Worm (Caenorhabditis elegans) whole organism, L2 larva: Measurements from ENCODE around the gene T16H12.13.

Experiments
- C34F6.9 ChIP-seq: fragments of 150-350 bp; optimal IDR thresholded peaks from 2 replicates; lab custom pipeline; 2014; ENCODE audit warnings: missing biosample characterization, missing genetic modification characterization
- F13H6.1 ChIP-seq: sonication (generic microtip); optimal IDR thresholded peaks from 2 replicates; lab custom pipeline; 2016; ENCODE audit warnings: missing genetic modification characterization, missing compliant biosample characterization
- Y55F3AM.14 ChIP-seq: fragments of 200-800 bp; sonication (Bioruptor generic); optimal IDR thresholded peaks from 2 replicates; lab custom pipeline; 2018; ENCODE audit warnings: mild to moderate bottlenecking, missing genetic modification characterization, missing compliant biosample characterization
- ZK546.5 ChIP-seq: sonication (generic microtip); optimal IDR thresholded peaks from 2 replicates; lab custom pipeline; 2017; ENCODE audit warnings: missing biosample characterization, missing genetic modification characterization
- alr-1 ChIP-seq: fragments of 150-350 bp; optimal IDR thresholded peaks from 2 replicates; lab custom pipeline; 2014; ENCODE audit warnings: missing biosample characterization, missing genetic modification characterization
- aly-2 ChIP-seq: fragments of 150-350 bp; optimal IDR thresholded peaks from 2 replicates; lab custom pipeline; 2014; ENCODE audit warnings: missing biosample characterization, missing genetic modification characterization
- ama-1 ChIP-seq: fragments of 150-350 bp; optimal IDR thresholded peaks from 2 replicates; lab custom pipeline; 2018; ENCODE audit warnings: inconsistent platforms
- blmp-1 ChIP-seq: sonication (generic microtip); optimal IDR thresholded peaks from 2 replicates; lab custom pipeline; 2017; ENCODE audit warnings: missing genetic modification characterization, mild to moderate bottlenecking, missing compliant biosample characterization, antibody characterized with exemption, moderate library complexity; ENCODE audit not compliant: insufficient read depth
- ceh-16 ChIP-seq: fragments of 150-350 bp; optimal IDR thresholded peaks from 2 replicates; lab custom pipeline; 2014; ENCODE audit warnings: missing biosample characterization, missing genetic modification characterization
- dmd-4 ChIP-seq: sonication (generic microtip); optimal IDR thresholded peaks from 2 replicates; lab custom pipeline; 2017; ENCODE audit warnings: missing biosample characterization, missing genetic modification characterization
- egl-27 ChIP-seq: sonication (generic microtip); optimal IDR thresholded peaks from 3 replicates; lab custom pipeline; 2017; ENCODE audit warnings: missing biosample characterization, missing genetic modification reagents, missing genetic modification characterization
- elt-1 ChIP-seq: fragments of 150-350 bp; optimal IDR thresholded peaks from 2 replicates; lab custom pipeline; 2014; ENCODE audit warnings: missing biosample characterization, missing genetic modification characterization
- elt-3 ChIP-seq: sonication (generic microtip); optimal IDR thresholded peaks from 2 replicates; lab custom pipeline; 2017; ENCODE audit warnings: missing biosample characterization, missing genetic modification characterization
- fos-1 ChIP-seq: fragments of 150-350 bp; optimal IDR thresholded peaks from 2 replicates; lab custom pipeline; 2014; ENCODE audit warnings: missing biosample characterization, missing genetic modification characterization
- lin-39 ChIP-seq: fragments of 150-350 bp; optimal IDR thresholded peaks from 2 replicates; lab custom pipeline; 2014; ENCODE audit warnings: missing biosample characterization, missing genetic modification reagents, missing genetic modification characterization
- lsy-2 ChIP-seq, 2 experiments: fragments of 150-350 bp in 1 of 2; sonication (generic microtip) in 1 of 2; optimal IDR thresholded peaks; 2 replicates each; lab custom pipeline; 2014 to 2017; ENCODE audit warnings: missing biosample characterization in 2 of 2, missing genetic modification characterization in 2 of 2
- mdl-1 ChIP-seq, 2 experiments: fragments of 150-350 bp in 1 of 2; sonication (generic microtip) in 1 of 2; optimal IDR thresholded peaks; 2 replicates each; lab custom pipeline; 2017; ENCODE audit warnings: missing biosample characterization in 2 of 2, missing genetic modification characterization in 2 of 2
- nhr-11 ChIP-seq: fragments of 150-350 bp; optimal IDR thresholded peaks from 2 replicates; lab custom pipeline; 2014; ENCODE audit warnings: missing biosample characterization, missing genetic modification characterization
- nhr-12 ChIP-seq: fragments of 150-350 bp; optimal IDR thresholded peaks from 2 replicates; lab custom pipeline; 2014; ENCODE audit warnings: missing biosample characterization, missing genetic modification characterization
- nhr-129 ChIP-seq: fragments of 150-350 bp; optimal IDR thresholded peaks from 2 replicates; lab custom pipeline; 2014; ENCODE audit warnings: missing biosample characterization, missing genetic modification characterization
- nhr-21 ChIP-seq: fragments of 150-350 bp; optimal IDR thresholded peaks from 2 replicates; lab custom pipeline; 2014; ENCODE audit warnings: missing biosample characterization, missing genetic modification characterization
- nhr-25 ChIP-seq: fragments of 150-350 bp; sonication (generic microtip); optimal IDR thresholded peaks from 3 replicates; lab custom pipeline; 2014; ENCODE audit warnings: missing biosample characterization, missing genetic modification characterization
- nhr-77 ChIP-seq: fragments of 150-350 bp; optimal IDR thresholded peaks from 2 replicates; lab custom pipeline; 2014; ENCODE audit warnings: missing biosample characterization, missing genetic modification characterization
- peb-1 ChIP-seq: fragments of 150-350 bp; optimal IDR thresholded peaks from 2 replicates; lab custom pipeline; 2014; ENCODE audit warnings: missing biosample characterization, missing genetic modification characterization
- sem-4 ChIP-seq: fragments of 150-350 bp; optimal IDR thresholded peaks from 2 replicates; lab custom pipeline; 2014; ENCODE audit warnings: missing biosample characterization, missing genetic modification reagents, missing genetic modification characterization
- skn-1 ChIP-seq: sonication (generic microtip); optimal IDR thresholded peaks from 2 replicates; lab custom pipeline; 2017; ENCODE audit warnings: missing biosample characterization, missing genetic modification characterization
- sma-3 ChIP-seq: sonication (generic microtip); optimal IDR thresholded peaks from 2 replicates; lab custom pipeline; 2016; ENCODE audit warnings: missing genetic modification reagents, missing genetic modification characterization, missing compliant biosample characterization
- sma-9 ChIP-seq, 2 experiments: fragments of 150-350 bp in 1 of 2; sonication (generic microtip) in 1 of 2; optimal IDR thresholded peaks; 2 replicates each; lab custom pipeline; 2014 to 2016; ENCODE audit warnings: missing genetic modification characterization in 2 of 2, mild to moderate bottlenecking in 1 of 2, missing biosample characterization in 1 of 2, missing compliant biosample characterization in 1 of 2, missing genetic modification reagents in 1 of 2, moderate library complexity in 1 of 2
- snpc-4 ChIP-seq: fragments of 150-350 bp; optimal IDR thresholded peaks from 2 replicates; lab custom pipeline; 2014; ENCODE audit warnings: missing biosample characterization, missing genetic modification characterization
- unc-39 ChIP-seq: fragments of 150-350 bp; optimal IDR thresholded peaks from 2 replicates; lab custom pipeline; 2014; ENCODE audit warnings: missing biosample characterization, missing genetic modification characterization
- unc-62 ChIP-seq: fragments of 150-350 bp; optimal IDR thresholded peaks from 2 replicates; lab custom pipeline; 2014; ENCODE audit warnings: missing biosample characterization, missing genetic modification reagents, missing genetic modification characterization
- ztf-1 ChIP-seq: fragments of 200-800 bp; sonication (Bioruptor generic); conservative IDR thresholded peaks from 2 replicates; pipeline ENCODE4 v1.3.6; 2022; ENCODE audit warnings: missing genetic modification characterization, missing compliant biosample characterization
- ztf-11 ChIP-seq: sonication (generic microtip); optimal IDR thresholded peaks from 2 replicates; lab custom pipeline; 2017; ENCODE audit warnings: missing biosample characterization, missing genetic modification characterization
- ztf-4 ChIP-seq: fragments of 150-350 bp; optimal IDR thresholded peaks from 2 replicates; lab custom pipeline; 2014; ENCODE audit warnings: missing biosample characterization, missing genetic modification characterization

T16H12.13 gene

DNA sequence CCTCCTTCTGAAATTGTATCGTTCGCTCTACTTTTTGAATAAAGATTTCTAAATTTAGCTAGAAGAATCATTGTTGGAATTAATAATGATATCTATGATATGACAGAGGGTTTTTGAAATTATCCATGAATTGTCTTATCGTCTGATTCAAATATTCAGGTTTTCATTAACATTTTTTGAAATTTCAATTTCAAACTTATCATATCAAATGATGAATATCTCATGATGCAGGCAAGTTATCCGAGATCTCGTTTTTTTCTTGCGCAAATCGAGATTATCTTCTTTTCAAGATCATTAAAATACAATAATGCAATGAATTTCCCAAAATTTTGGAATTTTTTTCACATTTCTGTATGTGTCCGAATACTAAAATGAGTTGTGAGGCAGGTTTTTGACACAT is 12.8 kb downstream of the T16H12.13 start, which contains the start of gene spop-1:
Gene spop-1 (minus strand): TSS at position 101 of the 400 bp plus-strand sequence.
- no peak for TF ChIP-seq sma-3 (GFP tag; lab: Kevin White, UChicago)
- TF ChIP-seq blmp-1 (tag; lab: Kevin White, UChicago), result no peak
- no peak for TF ChIP-seq elt-3
- no peak for TF ChIP-seq lsy-2 (tag; optimal IDR thresholded peaks at IDR 0.05; lab: Kevin White, UChicago)
- TF ChIP-seq sem-4, result no peak
- no peak for TF ChIP-seq sma-9 (GFP tag; optimal IDR thresholded peaks at IDR 0.05; lab: Kevin White, UChicago)
- no peak for TF ChIP-seq sma-9 (tag; optimal IDR thresholded peaks at IDR 0.05; lab: Kevin White, UChicago)

DNA sequence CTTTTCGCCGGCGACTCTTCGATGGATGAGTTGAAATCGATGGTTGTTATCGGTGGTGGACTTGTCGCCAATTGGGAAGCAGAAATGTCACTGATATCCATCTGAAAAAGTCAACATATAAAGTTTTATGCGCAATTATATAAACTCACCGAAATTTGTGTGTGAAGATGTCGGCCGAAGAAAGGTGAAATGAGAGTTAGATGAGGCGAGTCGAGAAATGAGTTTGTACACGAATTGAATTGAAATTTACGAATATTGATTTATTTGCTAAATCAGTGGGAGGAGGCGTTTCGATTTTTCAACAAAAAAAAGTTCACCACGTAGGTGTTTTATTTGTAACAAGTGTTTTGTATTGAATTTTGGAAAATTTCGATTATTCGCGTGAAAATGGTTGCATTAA is 16.1 kb downstream of the T16H12.13 start, which contains the start of gene kel-10:
Gene kel-10 (minus strand): TSS at position 101 of the 400 bp plus-strand sequence.
- TF ChIP-seq alr-1 (tag; lab: Kevin White, UChicago) (no peak), lin-39 (tag; lab: Kevin White, UChicago) (no peak), nhr-25 (no peak), peb-1 (no peak), elt-3 (no peak), unc-62 (GFP tag; lab: Kevin White, UChicago) (no peak), snpc-4 (tag; lab: Kevin White, UChicago) (no peak), Y55F3AM.14 (GFP tag; lab: Kevin White, UChicago) (no peak), blmp-1 (tag; lab: Kevin White, UChicago) (no peak), ztf-1 (no peak), fos-1 (tag; lab: Kevin White, UChicago) (no peak), ztf-4 (tag; lab: Kevin White, UChicago) (no peak), nhr-21 (tag; lab: Kevin White, UChicago) (no peak), mdl-1 (tag; optimal IDR thresholded peaks at IDR 0.05; lab: Kevin White, UChicago) (no peak)

DNA sequence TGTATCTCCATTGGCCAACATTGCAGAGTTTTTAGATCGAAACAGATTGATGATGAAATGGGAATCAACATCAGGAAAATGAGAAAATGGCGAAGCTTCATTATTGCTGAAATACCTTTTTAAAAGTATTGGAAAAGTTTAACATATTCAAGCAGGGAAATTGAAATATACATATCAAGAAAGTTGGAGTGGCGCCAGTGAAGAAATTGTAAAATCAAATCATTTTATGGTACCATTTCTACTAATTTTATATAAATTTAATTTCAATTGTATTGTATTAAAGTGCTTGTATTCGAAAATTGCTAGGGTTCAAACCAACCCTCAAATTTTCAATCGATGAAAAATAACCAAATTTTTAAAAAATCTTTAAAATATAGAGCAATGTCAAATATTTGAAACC is 21.2 kb downstream of the T16H12.13 start, which contains the start of gene srt-55:
Gene srt-55 (minus strand): TSS at position 101 of the 400 bp plus-strand sequence.
- TF ChIP-seq snpc-4 (tag; lab: Kevin White, UChicago) (no peak), nhr-21 (tag; lab: Kevin White, UChicago) (no peak), F13H6.1 (no peak), lin-39 (tag; lab: Kevin White, UChicago) (no peak), skn-1 (tag; lab: Kevin White, UChicago) (no peak), aly-2 (tag; lab: Kevin White, UChicago) (no peak), mdl-1 (tag; optimal IDR thresholded peaks at IDR 0.05; lab: Kevin White, UChicago) (no peak), nhr-77 (tag; lab: Kevin White, UChicago) (no peak), ama-1 (lab: Kevin White, UChicago) (no peak)

DNA sequence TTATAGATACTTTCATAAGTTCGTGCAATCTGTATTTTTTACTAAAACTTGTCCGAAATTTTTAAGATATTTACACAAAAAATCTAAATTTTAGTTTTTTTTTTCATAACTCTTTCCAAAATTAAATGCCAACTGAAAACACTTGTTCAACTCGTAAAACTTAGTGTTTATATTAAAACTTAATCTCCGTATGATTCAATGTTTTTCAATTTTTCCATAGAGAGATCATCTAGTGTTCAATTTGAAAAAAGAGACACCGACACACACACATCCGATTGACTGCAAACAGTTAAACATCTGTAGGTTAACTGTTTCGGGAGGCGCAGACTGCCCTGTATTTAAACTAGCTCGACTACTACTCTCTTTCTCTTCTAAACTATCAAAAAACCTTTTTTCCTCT is 23.8 kb downstream of the T16H12.13 start, which contains the start of gene T16H12.9:
Gene T16H12.9 (plus strand): TSS at position 301 of the 400 bp plus-strand sequence.
- TF ChIP-seq elt-1 (no peak), ZK546.5 (tag; lab: Kevin White, UChicago) (no peak), nhr-129 (tag; lab: Kevin White, UChicago) (no peak), Y55F3AM.14 (GFP tag; lab: Kevin White, UChicago) (no peak), skn-1 (tag; lab: Kevin White, UChicago) (no peak), nhr-11 (no peak), dmd-4 (tag; lab: Kevin White, UChicago) (no peak)

DNA sequence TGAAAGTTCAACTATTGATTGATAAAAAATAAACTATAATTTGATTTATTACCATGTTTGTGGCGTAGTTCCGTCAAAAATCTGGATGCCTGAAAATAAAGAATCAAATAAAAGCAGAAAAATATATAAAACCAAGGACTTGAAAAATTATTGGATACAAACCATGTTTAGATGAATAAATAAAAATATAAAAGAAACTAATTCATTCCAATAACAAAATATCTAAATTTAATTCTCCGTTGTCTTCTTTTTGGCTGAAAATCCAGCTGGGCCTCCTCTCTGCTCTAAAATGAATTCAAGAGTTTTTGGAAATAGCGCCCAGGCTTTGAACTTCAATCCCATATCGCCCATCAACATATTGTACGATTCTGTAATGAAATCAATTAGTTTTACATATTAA is 27.8 kb downstream of the T16H12.13 start, which contains the start of gene vps-29:
Gene vps-29 (minus strand): TSS at position 101 of the 400 bp plus-strand sequence.
- TF ChIP-seq C34F6.9 (no peak), aly-2 (tag; lab: Kevin White, UChicago) (no peak), nhr-12 (tag; lab: Kevin White, UChicago) (no peak), mdl-1 (tag; optimal IDR thresholded peaks at IDR 0.05; lab: Kevin White, UChicago) (no peak), egl-27 (tag; lab: Kevin White, UChicago) (no peak), ztf-11 (tag; lab: Kevin White, UChicago) (no peak), unc-62 (GFP tag; lab: Kevin White, UChicago) (no peak), ceh-16 (tag; lab: Kevin White, UChicago) (no peak), sem-4 (no peak), alr-1 (tag; lab: Kevin White, UChicago) (no peak), elt-3 (no peak), Y55F3AM.14 (GFP tag; lab: Kevin White, UChicago) (no peak), ztf-4 (tag; lab: Kevin White, UChicago) (no peak), unc-39 (tag; lab: Kevin White, UChicago) (no peak), lsy-2 (tag; optimal IDR thresholded peaks at IDR 0.05; lab: Kevin White, UChicago) (no peak), lin-39 (tag; lab: Kevin White, UChicago) (no peak), blmp-1 (tag; lab: Kevin White, UChicago) (no peak), elt-1 (no peak), nhr-129 (tag; lab: Kevin White, UChicago) (no peak)
- TF ChIP-seq, all 48 proteins: peak for 0
